Fruit fly (Drosophila melanogaster) whole organism, embryonic: ENCODE data around the gene Fancd2.

Experiments
- ATbp ChIP-seq: fragments of 200-800 bp; sonication (Bioruptor generic); optimal IDR thresholded peaks from 2 replicates; lab custom pipeline; 2017; ENCODE audit warnings: missing biosample characterization, mild to moderate bottlenecking, missing genetic modification characterization, missing genetic modification reagents
- Asciz ChIP-seq: fragments of 200-800 bp; sonication (Bioruptor generic); optimal IDR thresholded peaks from 2 replicates; lab custom pipeline; 2017; ENCODE audit warnings: missing biosample characterization, mild to moderate bottlenecking, missing genetic modification characterization, missing genetic modification reagents
- Atf6 ChIP-seq: fragments of 200-800 bp; sonication (Bioruptor generic); IDR thresholded peaks from 2 replicates; pipeline ENCODE4 v1.3.6; 2022; ENCODE audit warnings: missing biosample characterization, missing genetic modification characterization
- B-H2 ChIP-seq: fragments of 200-800 bp; sonication (Bioruptor generic); optimal IDR thresholded peaks from 2 replicates; lab custom pipeline; 2018; ENCODE audit warnings: missing biosample characterization, mild to moderate bottlenecking, missing genetic modification characterization
- Bdp1 ChIP-seq: fragments of 200-800 bp; sonication (Bioruptor generic); optimal IDR thresholded peaks from 3 replicates; lab custom pipeline; 2016; ENCODE audit warnings: missing biosample characterization, missing genetic modification characterization
- CG1024 ChIP-seq: fragments of 200-800 bp; sonication (Bioruptor generic); IDR thresholded peaks from 2 replicates; pipeline ENCODE4 v1.3.6; 2022; ENCODE audit warnings: missing biosample characterization, missing genetic modification characterization
- CG10462 ChIP-seq: fragments of 200-800 bp; sonication (Bioruptor generic); optimal IDR thresholded peaks from 2 replicates; lab custom pipeline; 2016; ENCODE audit warnings: missing biosample characterization, missing genetic modification characterization
- CG11247 ChIP-seq: fragments of 200-800 bp; sonication (Bioruptor generic); IDR thresholded peaks from 2 replicates; pipeline ENCODE4 v1.3.6; 2022; ENCODE audit warnings: missing biosample characterization, missing genetic modification characterization
- CG12744 ChIP-seq: fragments of 200-800 bp; sonication (Bioruptor generic); optimal IDR thresholded peaks from 2 replicates; lab custom pipeline; 2016; ENCODE audit warnings: missing biosample characterization, missing genetic modification characterization
- CG15479 ChIP-seq: fragments of 200-800 bp; sonication (Bioruptor generic); optimal IDR thresholded peaks from 3 replicates; lab custom pipeline; 2019; ENCODE audit warnings: missing biosample characterization, mild to moderate bottlenecking, missing genetic modification characterization, moderate library complexity
- CG15601 ChIP-seq: fragments of 200-800 bp; sonication (Bioruptor generic); optimal IDR thresholded peaks from 3 replicates; lab custom pipeline; 2019; ENCODE audit warnings: missing biosample characterization, mild to moderate bottlenecking, missing genetic modification characterization, moderate library complexity
- CG16863 ChIP-seq: fragments of 200-800 bp; sonication (Bioruptor generic); optimal IDR thresholded peaks from 3 replicates; lab custom pipeline; 2016; ENCODE audit warnings: missing biosample characterization, missing genetic modification characterization
- CG17186 ChIP-seq: fragments of 200-800 bp; sonication (Bioruptor generic); optimal IDR thresholded peaks from 3 replicates; lab custom pipeline; 2017; ENCODE audit warnings: missing biosample characterization, missing genetic modification reagents, missing genetic modification characterization
- CG17328 ChIP-seq: fragments of 200-800 bp; sonication (Bioruptor generic); IDR thresholded peaks from 2 replicates; pipeline ENCODE4 v1.3.6; 2022; ENCODE audit warnings: missing biosample characterization, missing genetic modification characterization
- CG17829 ChIP-seq: fragments of 200-800 bp; optimal IDR thresholded peaks from 2 replicates; lab custom pipeline; 2019; ENCODE audit warnings: missing biosample characterization, mild to moderate bottlenecking, missing genetic modification characterization, moderate library complexity
- CG2889 ChIP-seq: fragments of 200-800 bp; sonication (Bioruptor generic); IDR thresholded peaks from 3 replicates; pipeline ENCODE4 v1.3.6; 2022; ENCODE audit warnings: missing biosample characterization, missing genetic modification characterization
- CG42726 ChIP-seq: fragments of 200-800 bp; sonication (Bioruptor generic); IDR thresholded peaks from 2 replicates; pipeline ENCODE4 v1.3.6; 2022; ENCODE audit warnings: missing biosample characterization, missing genetic modification characterization; ENCODE audit not compliant: partially characterized antibody
- CG9609 ChIP-seq: fragments of 200-800 bp; sonication (Bioruptor generic); optimal IDR thresholded peaks from 3 replicates; lab custom pipeline; 2016; ENCODE audit warnings: missing biosample characterization, missing genetic modification characterization
- CG9727 ChIP-seq: fragments of 200-800 bp; sonication (Bioruptor generic); optimal IDR thresholded peaks from 3 replicates; lab custom pipeline; 2017; ENCODE audit warnings: missing biosample characterization, mild to moderate bottlenecking, missing genetic modification characterization
- Dfd ChIP-seq, 2 experiments: fragments of >200 bp; optimal IDR thresholded peaks; 2 replicates each; lab custom pipeline; 2017; ENCODE audit warnings: missing biosample characterization in 2 of 2, missing genetic modification characterization in 2 of 2
- E2f1 ChIP-seq: fragments of 200-800 bp; sonication (Bioruptor generic); IDR thresholded peaks from 2 replicates; pipeline ENCODE4 v1.3.6; 2022; ENCODE audit warnings: missing biosample characterization, missing genetic modification characterization
- HLH3B ChIP-seq: fragments of 200-800 bp; sonication (Bioruptor generic); IDR thresholded peaks from 2 replicates; pipeline ENCODE4 v1.3.6; 2022; ENCODE audit warnings: missing biosample characterization, missing genetic modification characterization
- Hey ChIP-seq: fragments of 200-800 bp; sonication (Bioruptor generic); optimal IDR thresholded peaks from 3 replicates; lab custom pipeline; 2018; ENCODE audit warnings: missing biosample characterization, mild to moderate bottlenecking, missing genetic modification characterization
- Jarid2 ChIP-seq: fragments of 200-800 bp; sonication (Bioruptor generic); optimal IDR thresholded peaks from 3 replicates; lab custom pipeline; 2017; ENCODE audit warnings: mild to moderate bottlenecking, missing biosample characterization, missing genetic modification reagents, missing genetic modification characterization
- Lpt ChIP-seq: fragments of >200 bp; optimal IDR thresholded peaks from 2 replicates; lab custom pipeline; 2018; ENCODE audit warnings: missing biosample characterization, missing genetic modification characterization
- Meics ChIP-seq: fragments of 200-800 bp; sonication (Bioruptor generic); optimal IDR thresholded peaks from 2 replicates; lab custom pipeline; 2017; ENCODE audit warnings: missing biosample characterization, mild to moderate bottlenecking, missing genetic modification characterization
- NFAT ChIP-seq: fragments of 200-800 bp; sonication (Bioruptor generic); IDR thresholded peaks from 2 replicates; pipeline ENCODE4 v1.3.6; 2022; ENCODE audit warnings: missing biosample characterization, missing genetic modification characterization
- Six4 ChIP-seq: fragments of 200-800 bp; sonication (Bioruptor generic); optimal IDR thresholded peaks from 2 replicates; lab custom pipeline; 2016; ENCODE audit warnings: missing biosample characterization, missing genetic modification characterization
- ato ChIP-seq: fragments of 200-800 bp; sonication (Bioruptor generic); IDR thresholded peaks from 2 replicates; pipeline ENCODE4 v1.3.6; 2022; ENCODE audit warnings: missing biosample characterization, missing genetic modification characterization; ENCODE audit not compliant: partially characterized antibody
- ci ChIP-seq: fragments of 200-800 bp; sonication (Bioruptor generic); IDR thresholded peaks from 3 replicates; pipeline ENCODE4 v1.3.6; 2022; ENCODE audit warnings: missing biosample characterization, missing genetic modification characterization
- dysf ChIP-seq: fragments of 200-800 bp; sonication (Bioruptor generic); IDR thresholded peaks from 3 replicates; pipeline ENCODE4 v1.3.6; 2022; ENCODE audit warnings: missing biosample characterization, missing genetic modification characterization
- emc ChIP-seq: fragments of 200-800 bp; sonication (Bioruptor generic); optimal IDR thresholded peaks from 2 replicates; lab custom pipeline; 2016; ENCODE audit warnings: missing biosample characterization, missing genetic modification characterization
- eyg ChIP-seq: fragments of 200-800 bp; sonication (Bioruptor generic); optimal IDR thresholded peaks from 3 replicates; lab custom pipeline; 2016; ENCODE audit warnings: missing biosample characterization, missing genetic modification characterization
- gcm2 ChIP-seq: fragments of 200-800 bp; sonication (Bioruptor generic); optimal IDR thresholded peaks from 2 replicates; lab custom pipeline; 2016; ENCODE audit warnings: missing biosample characterization, missing genetic modification characterization
- gro ChIP-seq: fragments of 200-800 bp; sonication (Bioruptor generic); optimal IDR thresholded peaks from 2 replicates; lab custom pipeline; 2016; ENCODE audit warnings: missing biosample characterization, missing genetic modification characterization
- gsb-n ChIP-seq: fragments of 200-800 bp; sonication (Bioruptor generic); optimal IDR thresholded peaks from 3 replicates; lab custom pipeline; 2018; ENCODE audit warnings: missing biosample characterization, mild to moderate bottlenecking, missing genetic modification characterization
- hbn ChIP-seq: fragments of 200-800 bp; sonication (Bioruptor generic); IDR thresholded peaks from 2 replicates; pipeline ENCODE4 v1.3.6; 2022; ENCODE audit warnings: missing biosample characterization, missing genetic modification characterization; ENCODE audit not compliant: partially characterized antibody
- luna ChIP-seq: fragments of 200-800 bp; sonication (Bioruptor generic); optimal IDR thresholded peaks from 2 replicates; lab custom pipeline; 2016; ENCODE audit warnings: missing biosample characterization, missing genetic modification characterization
- pfk ChIP-seq: fragments of 200-800 bp; sonication (Bioruptor generic); optimal IDR thresholded peaks from 2 replicates; lab custom pipeline; 2018; ENCODE audit warnings: missing biosample characterization, mild to moderate bottlenecking, missing genetic modification characterization, moderate library complexity
- prd ChIP-seq, 3 experiments: fragments of >200 bp in 2 of 3; fragments of 200-800 bp in 1 of 3; sonication (Bioruptor generic) in 1 of 3; optimal IDR thresholded peaks in 2 of 3; IDR thresholded peaks in 1 of 3; 2 replicates in 2 of 3; 3 replicates in 1 of 3; pipeline versions ENCODE4 v1.3.6 to Lab custom; 2017 to 2022; ENCODE audit warnings: missing biosample characterization in 1 of 3, missing genetic modification characterization in 1 of 3
- ranshi ChIP-seq: fragments of 200-800 bp; sonication (Bioruptor generic); IDR thresholded peaks from 2 replicates; pipeline ENCODE4 v1.3.6; 2022; ENCODE audit warnings: missing biosample characterization, missing genetic modification characterization
- rib ChIP-seq: fragments of 200-800 bp; sonication (Bioruptor generic); IDR thresholded peaks from 2 replicates; pipeline ENCODE4 v1.3.6; 2022; ENCODE audit warnings: missing biosample characterization, missing genetic modification characterization
- sim ChIP-seq: fragments of 200-800 bp; sonication (Bioruptor generic); IDR thresholded peaks from 2 replicates; pipeline ENCODE4 v1.3.6; 2022; ENCODE audit warnings: missing biosample characterization, missing genetic modification characterization
- sqz ChIP-seq: fragments of 200-800 bp; sonication (Bioruptor generic); optimal IDR thresholded peaks from 3 replicates; lab custom pipeline; 2018; ENCODE audit warnings: missing biosample characterization, mild to moderate bottlenecking, missing genetic modification characterization
- stc ChIP-seq: fragments of 200-800 bp; sonication (Bioruptor generic); IDR thresholded peaks from 2 replicates; pipeline ENCODE4 v1.3.6; 2022; ENCODE audit warnings: missing biosample characterization, missing genetic modification characterization
- tap ChIP-seq: fragments of 200-800 bp; optimal IDR thresholded peaks from 3 replicates; lab custom pipeline; 2019; ENCODE audit warnings: missing biosample characterization, mild to moderate bottlenecking, missing genetic modification characterization, moderate library complexity
- ttk ChIP-seq: fragments of 200-800 bp; sonication (Bioruptor generic); IDR thresholded peaks from 2 replicates; pipeline ENCODE4 v2.1.2; 2022; ENCODE audit warnings: missing biosample characterization, missing genetic modification characterization
- tup ChIP-seq: fragments of 200-800 bp; sonication (Bioruptor generic); optimal IDR thresholded peaks from 2 replicates; lab custom pipeline; 2016; ENCODE audit warnings: missing biosample characterization, mild to moderate bottlenecking, missing genetic modification characterization, moderate library complexity
- vvl ChIP-seq: fragments of 200-800 bp; sonication (Bioruptor generic); IDR thresholded peaks from 2 replicates; pipeline ENCODE4 v1.3.6; 2022; ENCODE audit warnings: missing biosample characterization, missing genetic modification characterization
- wdn ChIP-seq: fragments of 200-800 bp; sonication (Bioruptor generic); IDR thresholded peaks from 2 replicates; pipeline ENCODE4 v1.3.6; 2022; ENCODE audit warnings: missing biosample characterization, missing genetic modification characterization

Gene Fancd2

DNA sequence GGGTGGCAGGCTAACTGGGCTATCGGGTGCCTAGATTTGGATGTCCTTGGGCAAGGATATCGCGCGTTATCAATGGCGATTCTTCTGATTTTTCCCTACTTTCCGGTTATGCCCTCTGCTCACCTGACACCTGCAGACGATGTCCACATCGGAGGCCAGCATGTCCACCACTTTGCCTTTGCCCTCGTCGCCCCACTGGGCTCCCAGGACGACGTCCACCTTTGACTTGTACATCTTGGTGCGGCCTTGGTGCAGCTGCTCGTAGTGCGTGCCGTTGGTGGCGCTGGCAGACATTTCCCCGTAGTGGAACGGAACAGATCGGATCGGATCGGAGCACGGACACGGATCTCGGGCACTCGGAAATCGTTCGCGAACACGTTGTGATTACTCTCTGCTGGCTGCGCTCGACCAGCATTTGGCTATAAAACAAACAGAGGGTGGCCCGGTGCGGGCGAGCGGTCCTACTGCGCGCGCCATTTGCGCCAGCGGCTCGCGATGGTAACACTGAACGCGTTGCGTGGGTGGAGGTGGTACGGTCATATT lies 14.2 kb upstream of the Fancd2 start, which contains the start of gene Adss:
Adss (minus strand) TSS at position 428 of the 543 bp plus-strand sequence.
- peak; percentile 52; the same call in 1 of the 2 replicates for TF ChIP-seq rib
- peak; percentile 21; the same call in 1 of the 2 replicates for TF ChIP-seq ranshi (GFP tag; lab: Robert Waterston, UW)
- no peak for TF ChIP-seq Dfd (GFP tag; optimal IDR thresholded peaks at IDR 0.05; lab: Kevin White, UChicago)
- TF ChIP-seq gcm2 (GFP tag; lab: Kevin White, UChicago) = no peak
- peak; percentile 65 for TF ChIP-seq pfk (GFP tag; lab: Kevin White, UChicago)
- peak; percentile 2 for TF ChIP-seq emc (GFP tag; lab: Kevin White, UChicago)
- TF ChIP-seq dysf (GFP tag; lab: Robert Waterston, UW) = no peak
- TF ChIP-seq sim = 0 out of 2 replicates have a peak, but pooled peaks have one; percentile 14
- no peak for TF ChIP-seq stc
- peak; percentile 74; the same call in 2 of the 3 replicates for TF ChIP-seq ci
- TF ChIP-seq CG42726 (GFP tag; lab: Robert Waterston, UW) = peak; percentile 79
- peak; percentile 81 for TF ChIP-seq CG15479
- TF ChIP-seq CG15601 (tag; lab: Kevin White, UChicago) = no peak
- TF ChIP-seq ato (GFP tag; lab: Robert Waterston, UW) = no peak
- no peak for TF ChIP-seq Hey (tag; lab: Kevin White, UChicago)
- TF ChIP-seq gro (GFP tag; lab: Kevin White, UChicago) = peak; percentile 51
- TF ChIP-seq hbn (GFP tag; lab: Robert Waterston, UW) = no peak
- TF ChIP-seq luna (GFP tag; lab: Kevin White, UChicago) = peak; percentile 21
- TF ChIP-seq gsb-n (tag; lab: Kevin White, UChicago) = no peak
- TF ChIP-seq NFAT (GFP tag; lab: Robert Waterston, UW) = peak; percentile 41; the same call in 1 of the 2 replicates
- TF ChIP-seq HLH3B (GFP tag; lab: Robert Waterston, UW) = no peak; the same call in 1 of the 2 replicates
- no peak for TF ChIP-seq tap (tag; lab: Kevin White, UChicago)
- peak; percentile 40; the same call in 1 of the 2 replicates for TF ChIP-seq wdn (GFP tag; lab: Robert Waterston, UW)
- TF ChIP-seq Meics = peak; percentile 15
- peak; percentile 30; the same call in 1 of the 2 replicates for TF ChIP-seq CG11247 (GFP tag; lab: Robert Waterston, UW)
- no peak for TF ChIP-seq CG10462 (GFP tag; lab: Kevin White, UChicago)
- peak; percentile 18 for TF ChIP-seq CG16863 (GFP tag; lab: Kevin White, UChicago)
- TF ChIP-seq CG17829 (tag; lab: Kevin White, UChicago) = peak; percentile 3
- TF ChIP-seq Six4 (GFP tag; lab: Kevin White, UChicago) = no peak
- TF ChIP-seq CG9727 (GFP tag; lab: Kevin White, UChicago) = peak; percentile 33
- TF ChIP-seq Asciz (GFP tag; lab: Kevin White, UChicago) = no peak
- peak; percentile 2 for TF ChIP-seq eyg (GFP tag; lab: Kevin White, UChicago)
- TF ChIP-seq prd (optimal IDR thresholded peaks at IDR 0.05; lab: Kevin White, UChicago) = no peak
- TF ChIP-seq prd (GFP tag; IDR thresholded peaks at IDR 0.05; lab: Robert Waterston, UW) = no peak
- peak; percentile 56; the same call in 1 of the 2 replicates for TF ChIP-seq Atf6
- peak; percentile 22; the same call in 1 of the 2 replicates for TF ChIP-seq CG17328
- 0 out of 2 replicates have a peak, but pooled peaks have one; percentile 14 for TF ChIP-seq ttk
- peak; percentile 89 for TF ChIP-seq CG17186 (GFP tag; lab: Kevin White, UChicago)
- peak; percentile 20 for TF ChIP-seq CG12744 (GFP tag; lab: Kevin White, UChicago)
- peak; percentile 46 for TF ChIP-seq Lpt (GFP tag; lab: Kevin White, UChicago)
- no peak for TF ChIP-seq sqz
- TF ChIP-seq B-H2 = peak; percentile 34
- TF ChIP-seq tup = peak; percentile 5
- peak; percentile 18 for TF ChIP-seq Bdp1
- TF ChIP-seq CG9609 = no peak
- peak; percentile 82 for TF ChIP-seq Jarid2 (GFP tag; lab: Kevin White, UChicago)
- peak; percentile 41; the same call in 1 of the 2 replicates for TF ChIP-seq vvl (GFP tag; lab: Robert Waterston, UW)
- peak; percentile 44; the same call in 1 of the 2 replicates for TF ChIP-seq CG1024 (GFP tag; lab: Robert Waterston, UW)
- TF ChIP-seq E2f1 (GFP tag; lab: Robert Waterston, UW) = peak; percentile 22; the same call in 1 of the 2 replicates
- TF ChIP-seq ATbp = no peak
- TF ChIP-seq CG2889 (GFP tag; lab: Robert Waterston, UW) = 0 out of 3 replicates have a peak, but pooled peaks have one; percentile 40
